Fruit fly (Drosophila melanogaster) whole organism, embryonic: ENCODE results near the gene mop.

ENCODE experiments used
- ATbp ChIP-seq: fragments of 200-800 bp; sonication (Bioruptor generic); optimal IDR thresholded peaks from 2 replicates; lab custom pipeline; 2017; ENCODE audit warnings: missing biosample characterization, mild to moderate bottlenecking, missing genetic modification characterization, missing genetic modification reagents
- Blimp-1 ChIP-seq: fragments of 200-800 bp; sonication (Bioruptor generic); optimal IDR thresholded peaks from 3 replicates; lab custom pipeline; 2018; ENCODE audit warnings: missing biosample characterization, missing genetic modification characterization, mild to moderate bottlenecking, moderate library complexity, missing genetic modification reagents
- CG10267 ChIP-seq: fragments of 200-800 bp; sonication (Bioruptor generic); optimal IDR thresholded peaks from 2 replicates; lab custom pipeline; 2018; ENCODE audit warnings: missing biosample characterization, mild to moderate bottlenecking, missing genetic modification characterization, moderate library complexity
- CG10462 ChIP-seq: fragments of 200-800 bp; sonication (Bioruptor generic); optimal IDR thresholded peaks from 2 replicates; lab custom pipeline; 2016; ENCODE audit warnings: missing biosample characterization, missing genetic modification characterization
- CG10979 ChIP-seq: fragments of 200-800 bp; sonication (Bioruptor generic); optimal IDR thresholded peaks from 2 replicates; lab custom pipeline; 2018; ENCODE audit warnings: missing biosample characterization, mild to moderate bottlenecking, missing genetic modification characterization, moderate library complexity
- CG11093 ChIP-seq: fragments of 200-800 bp; sonication (Bioruptor generic); IDR thresholded peaks from 3 replicates; pipeline ENCODE4 v1.3.6; 2022; ENCODE audit warnings: missing biosample characterization, missing genetic modification characterization
- CG11696 ChIP-seq: fragments of 200-800 bp; sonication (Bioruptor generic); IDR thresholded peaks from 2 replicates; pipeline ENCODE4 v1.3.6; 2022; ENCODE audit warnings: missing biosample characterization, missing genetic modification characterization
- CG14667 ChIP-seq: fragments of 200-800 bp; sonication (Bioruptor generic); IDR thresholded peaks from 2 replicates; pipeline ENCODE4 v1.3.6; 2022; ENCODE audit warnings: missing biosample characterization, missing genetic modification characterization
- CG15696 ChIP-seq: fragments of 200-800 bp; sonication (Bioruptor generic); optimal IDR thresholded peaks from 2 replicates; lab custom pipeline; 2019; ENCODE audit warnings: missing biosample characterization, mild to moderate bottlenecking, missing genetic modification characterization, moderate library complexity
- CG17359 ChIP-seq: fragments of 200-800 bp; sonication (Bioruptor generic); optimal IDR thresholded peaks from 3 replicates; lab custom pipeline; 2018; ENCODE audit warnings: missing biosample characterization, mild to moderate bottlenecking, missing genetic modification characterization, moderate library complexity
- CG17568 ChIP-seq: fragments of 200-800 bp; sonication (Bioruptor generic); optimal IDR thresholded peaks from 2 replicates; lab custom pipeline; 2018; ENCODE audit warnings: missing biosample characterization, mild to moderate bottlenecking, missing genetic modification characterization, moderate library complexity
- CG17829 ChIP-seq: fragments of 200-800 bp; optimal IDR thresholded peaks from 2 replicates; lab custom pipeline; 2019; ENCODE audit warnings: missing biosample characterization, mild to moderate bottlenecking, missing genetic modification characterization, moderate library complexity
- CG31224 ChIP-seq: fragments of 200-800 bp; sonication (Bioruptor generic); IDR thresholded peaks from 2 replicates; pipeline ENCODE4 v1.3.6; 2022; ENCODE audit warnings: missing biosample characterization, missing genetic modification characterization
- CG3281 ChIP-seq: fragments of 200-800 bp; sonication (Bioruptor generic); optimal IDR thresholded peaks from 3 replicates; lab custom pipeline; 2017; ENCODE audit warnings: missing biosample characterization, mild to moderate bottlenecking, missing genetic modification characterization
- CG33213 ChIP-seq: fragments of 200-800 bp; sonication (Bioruptor generic); optimal IDR thresholded peaks from 3 replicates; lab custom pipeline; 2016; ENCODE audit warnings: missing biosample characterization, missing genetic modification characterization
- CG3726 ChIP-seq: fragments of 200-800 bp; sonication (Bioruptor generic); IDR thresholded peaks from 3 replicates; pipeline ENCODE4, ENCODE4 v1.3.6; 2022; ENCODE audit warnings: missing biosample characterization, missing genetic modification characterization
- CG4617 ChIP-seq: fragments of 200-800 bp; sonication (Bioruptor generic); optimal IDR thresholded peaks from 3 replicates; lab custom pipeline; 2016; ENCODE audit warnings: missing biosample characterization, missing genetic modification characterization, borderline replicate concordance
- CG4854 ChIP-seq: fragments of 200-800 bp; sonication (Bioruptor generic); optimal IDR thresholded peaks from 2 replicates; lab custom pipeline; 2016; ENCODE audit warnings: missing biosample characterization, missing genetic modification characterization, inconsistent platforms
- CG8281 ChIP-seq: fragments of 200-800 bp; sonication (Bioruptor generic); optimal IDR thresholded peaks from 2 replicates; lab custom pipeline; 2018; ENCODE audit warnings: missing biosample characterization, mild to moderate bottlenecking, missing genetic modification characterization, moderate library complexity
- CG8290 ChIP-seq, 3 experiments: fragments of 200-800 bp; sonication (Bioruptor generic); optimal IDR thresholded peaks; 2 replicates each; lab custom pipeline; 2016 to 2019; ENCODE audit warnings: missing biosample characterization in 3 of 3, missing genetic modification characterization in 3 of 3, mild to moderate bottlenecking in 2 of 3, moderate library complexity in 1 of 3
- CG9609 ChIP-seq: fragments of 200-800 bp; sonication (Bioruptor generic); optimal IDR thresholded peaks from 3 replicates; lab custom pipeline; 2016; ENCODE audit warnings: missing biosample characterization, missing genetic modification characterization
- Chrac-16 ChIP-seq: fragments of 200-800 bp; sonication (Bioruptor generic); optimal IDR thresholded peaks from 3 replicates; lab custom pipeline; 2016; ENCODE audit warnings: missing biosample characterization, missing genetic modification characterization
- Doc2 ChIP-seq: fragments of 200-800 bp; sonication (Bioruptor generic); IDR thresholded peaks from 2 replicates; pipeline ENCODE4 v1.3.6; 2022; ENCODE audit warnings: missing biosample characterization, missing genetic modification characterization
- E2f2 ChIP-seq: fragments of 200-800 bp; sonication (Bioruptor generic); IDR thresholded peaks from 2 replicates; pipeline ENCODE4 v1.3.6; 2022; ENCODE audit warnings: missing biosample characterization, missing genetic modification characterization
- Elba2 ChIP-seq: fragments of 200-800 bp; sonication (Bioruptor generic); optimal IDR thresholded peaks from 3 replicates; lab custom pipeline; 2016; ENCODE audit warnings: missing biosample characterization, missing genetic modification characterization
- Fer2 ChIP-seq: fragments of 200-800 bp; sonication (Bioruptor generic); optimal IDR thresholded peaks from 2 replicates; lab custom pipeline; 2018; ENCODE audit warnings: missing biosample characterization, mild to moderate bottlenecking, missing genetic modification characterization, moderate library complexity
- Gsc ChIP-seq: fragments of 200-800 bp; sonication (Bioruptor generic); IDR thresholded peaks from 2 replicates; pipeline ENCODE4 v1.3.6; 2022; ENCODE audit warnings: missing biosample characterization, missing genetic modification characterization
- Hand ChIP-seq: fragments of 200-800 bp; sonication (Bioruptor generic); optimal IDR thresholded peaks from 2 replicates; lab custom pipeline; 2017; ENCODE audit warnings: mild to moderate bottlenecking, missing biosample characterization, missing genetic modification reagents, missing genetic modification characterization
- Hmx ChIP-seq: fragments of 200-800 bp; sonication (Bioruptor generic); optimal IDR thresholded peaks from 2 replicates; lab custom pipeline; 2016; ENCODE audit warnings: missing biosample characterization, missing genetic modification characterization
- Hr3 ChIP-seq: fragments of 200-800 bp; sonication (Bioruptor generic); optimal IDR thresholded peaks from 3 replicates; lab custom pipeline; 2016; ENCODE audit warnings: missing biosample characterization, missing genetic modification characterization
- Hr39 ChIP-seq: fragments of >200 bp; optimal IDR thresholded peaks from 2 replicates; lab custom pipeline; 2017
- NK7.1 ChIP-seq: fragments of 200-800 bp; sonication (Bioruptor generic); optimal IDR thresholded peaks from 3 replicates; lab custom pipeline; 2016; ENCODE audit warnings: missing biosample characterization, missing genetic modification characterization
- Nf-YA ChIP-seq: fragments of 200-800 bp; sonication (Bioruptor generic); IDR thresholded peaks from 2 replicates; pipeline ENCODE4 v1.3.6; 2022; ENCODE audit warnings: missing biosample characterization, missing genetic modification characterization
- NfI ChIP-seq: fragments of 200-800 bp; sonication (Bioruptor generic); optimal IDR thresholded peaks from 3 replicates; lab custom pipeline; 2018; ENCODE audit warnings: missing biosample characterization, mild to moderate bottlenecking, missing genetic modification characterization, moderate library complexity
- bsh ChIP-seq, 2 experiments: fragments of 200-800 bp; sonication (Bioruptor generic); optimal IDR thresholded peaks; 2 replicates each; lab custom pipeline; 2017 to 2018; ENCODE audit warnings: mild to moderate bottlenecking in 2 of 2, missing biosample characterization in 2 of 2, missing genetic modification characterization in 2 of 2, moderate library complexity in 1 of 2
- crol ChIP-seq: fragments of 200-800 bp; sonication (Bioruptor generic); IDR thresholded peaks from 2 replicates; pipeline ENCODE4 v1.3.6; 2022; ENCODE audit warnings: missing biosample characterization, missing genetic modification characterization
- dimm ChIP-seq: fragments of 200-800 bp; sonication (Bioruptor generic); IDR thresholded peaks from 2 replicates; pipeline ENCODE4 v1.3.6; 2022; ENCODE audit warnings: missing biosample characterization, missing genetic modification characterization
- dmrt99B ChIP-seq: fragments of 200-800 bp; sonication (Bioruptor generic); optimal IDR thresholded peaks from 2 replicates; lab custom pipeline; 2018; ENCODE audit warnings: missing biosample characterization, mild to moderate bottlenecking, missing genetic modification characterization, moderate library complexity
- gcm ChIP-seq: fragments of 200-800 bp; sonication (Bioruptor generic); optimal IDR thresholded peaks from 2 replicates; lab custom pipeline; 2019; ENCODE audit warnings: missing biosample characterization, mild to moderate bottlenecking, missing genetic modification characterization, moderate library complexity
- lab ChIP-seq: fragments of 200-800 bp; sonication (Bioruptor generic); optimal IDR thresholded peaks from 3 replicates; lab custom pipeline; 2017; ENCODE audit warnings: missing biosample characterization, missing genetic modification characterization, mild to moderate bottlenecking, moderate library complexity, missing genetic modification reagents
- luna ChIP-seq: fragments of 200-800 bp; sonication (Bioruptor generic); optimal IDR thresholded peaks from 2 replicates; lab custom pipeline; 2016; ENCODE audit warnings: missing biosample characterization, missing genetic modification characterization
- mirr ChIP-seq: fragments of 200-800 bp; sonication (Bioruptor generic); optimal IDR thresholded peaks from 3 replicates; lab custom pipeline; 2018; ENCODE audit warnings: missing biosample characterization, mild to moderate bottlenecking, missing genetic modification characterization
- nom ChIP-seq: fragments of 200-800 bp; sonication (Bioruptor generic); optimal IDR thresholded peaks from 2 replicates; lab custom pipeline; 2017; ENCODE audit warnings: missing biosample characterization, missing genetic modification characterization, mild to moderate bottlenecking, moderate library complexity, missing genetic modification reagents
- pros ChIP-seq: fragments of 200-800 bp; sonication (Bioruptor generic); optimal IDR thresholded peaks from 3 replicates; lab custom pipeline; 2019; ENCODE audit warnings: missing biosample characterization, mild to moderate bottlenecking, missing genetic modification characterization, moderate library complexity
- salm ChIP-seq: fragments of 200-800 bp; sonication (Bioruptor generic); optimal IDR thresholded peaks from 2 replicates; lab custom pipeline; 2018; ENCODE audit warnings: missing biosample characterization, mild to moderate bottlenecking, missing genetic modification characterization
- stwl ChIP-seq: fragments of 200-800 bp; sonication (Bioruptor generic); optimal IDR thresholded peaks from 3 replicates; lab custom pipeline; 2018; ENCODE audit warnings: missing biosample characterization, mild to moderate bottlenecking, missing genetic modification characterization, moderate library complexity
- tgo ChIP-seq: fragments of 200-800 bp; sonication (Bioruptor generic); IDR thresholded peaks from 3 replicates; pipeline ENCODE4 v1.3.6; 2022; ENCODE audit warnings: missing biosample characterization, missing genetic modification characterization
- vvl ChIP-seq: fragments of 200-800 bp; sonication (Bioruptor generic); IDR thresholded peaks from 2 replicates; pipeline ENCODE4 v1.3.6; 2022; ENCODE audit warnings: missing biosample characterization, missing genetic modification characterization

Gene mop

DNA sequence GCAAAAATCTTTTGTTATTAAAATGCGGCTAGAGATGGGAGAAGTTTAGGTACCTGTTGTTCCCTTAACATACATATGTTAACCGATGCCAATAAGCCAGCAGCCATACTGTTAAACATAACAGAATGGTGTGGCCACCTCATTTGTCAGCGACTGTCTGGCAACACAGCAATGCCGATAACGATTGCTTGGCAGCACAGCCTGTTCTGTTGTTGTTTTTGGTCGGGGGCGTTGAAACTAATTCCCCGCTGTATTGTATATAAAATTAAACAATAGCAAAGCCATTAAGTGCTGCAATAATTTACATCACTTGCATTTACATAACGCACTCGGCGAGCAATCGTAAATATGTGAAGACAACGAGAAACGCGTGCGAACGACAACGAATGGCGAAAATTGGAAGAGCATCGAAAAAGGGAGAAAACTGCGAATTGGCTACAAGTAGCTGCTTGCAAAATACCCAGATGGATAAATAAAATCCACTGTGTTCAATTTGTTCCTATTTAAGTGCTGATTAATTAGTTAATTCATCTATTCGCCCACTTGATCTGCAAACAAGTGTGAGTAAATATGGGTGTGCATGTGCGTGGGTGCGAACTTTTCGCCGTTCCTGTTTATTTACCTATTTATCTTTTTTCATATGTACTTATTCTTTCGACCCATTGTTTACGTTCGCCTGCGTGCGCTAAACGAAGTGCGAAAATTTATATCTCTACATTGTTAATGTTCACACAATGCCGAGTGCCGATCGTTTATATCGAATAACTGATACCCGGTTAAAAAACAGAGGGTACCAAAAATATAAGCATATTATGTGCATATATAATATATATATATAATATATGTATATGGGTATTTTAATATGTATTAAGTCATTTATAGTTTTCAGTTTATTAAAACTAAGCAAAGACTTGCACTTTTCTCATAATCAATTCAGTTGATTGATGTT lies 13.8 kb downstream of the mop start, which contains the start of the genes Tsen34 and Mgat4a (continued):
- TF ChIP-seq Blimp-1 (GFP tag; lab: Kevin White, UChicago) (no peak), CG3281 (GFP tag; lab: Kevin White, UChicago) (peak; percentile 78), CG17568 (GFP tag; lab: Kevin White, UChicago) (no peak), vvl (GFP tag; lab: Robert Waterston, UW) (no peak; the same call in 1 of the 2 replicates), Hr3 (no peak), lab (GFP tag; lab: Kevin White, UChicago) (no peak), CG9609 (GFP tag; lab: Kevin White, UChicago) (peak; percentile 23), Hand (GFP tag; lab: Kevin White, UChicago) (no peak), CG10979 (tag; lab: Kevin White, UChicago) (no peak), dmrt99B (tag; lab: Kevin White, UChicago) (no peak), Hr39 (lab: Kevin White, UChicago) (no peak), NfI (GFP tag; lab: Kevin White, UChicago) (no peak), CG8290 (GFP tag; optimal IDR thresholded peaks at IDR 0.05; lab: Kevin White, UChicago) (no peak), CG8290 (tag; optimal IDR thresholded peaks at IDR 0.05; lab: Kevin White, UChicago) (peak in 1 of 2 experiments; percentile 59), CG4617 (peak; percentile 82), CG11093 (GFP tag; lab: Robert Waterston, UW) (no peak), E2f2 (GFP tag; lab: Robert Waterston, UW) (peak; percentile 37; the same call in 1 of the 2 replicates), luna (GFP tag; lab: Kevin White, UChicago) (peak; percentile 49), CG4854 (GFP tag; lab: Kevin White, UChicago) (peak; percentile 52), Nf-YA (GFP tag; lab: Robert Waterston, UW) (0 out of 2 replicates have a peak, but pooled peaks have one; percentile 38), CG33213 (GFP tag; lab: Kevin White, UChicago) (no peak), nom (no peak), CG17829 (tag; lab: Kevin White, UChicago) (peak; percentile 31), CG10462 (GFP tag; lab: Kevin White, UChicago) (no peak), Doc2 (GFP tag; lab: Robert Waterston, UW) (no peak), CG8281 (tag; lab: Kevin White, UChicago) (no peak), ATbp (no peak), Gsc (GFP tag; lab: Robert Waterston, UW) (no peak), crol (GFP tag; lab: Robert Waterston, UW) (no peak), mirr (GFP tag; lab: Kevin White, UChicago) (peak; percentile 67), CG17359 (tag; lab: Kevin White, UChicago) (no peak), Chrac-16 (GFP tag; lab: Kevin White, UChicago) (no peak), CG11696 (GFP tag; lab: Robert Waterston, UW) (0 out of 2 replicates have a peak, but pooled peaks have one; percentile 13), NK7.1 (GFP tag; lab: Kevin White, UChicago) (peak; percentile 44), CG14667 (GFP tag; lab: Robert Waterston, UW) (no peak), tgo (GFP tag; lab: Robert Waterston, UW) (0 out of 3 replicates have a peak, but pooled peaks have one; percentile 22), gcm (GFP tag; lab: Kevin White, UChicago) (no peak), Hmx (GFP tag; lab: Kevin White, UChicago) (no peak), CG3726 (no peak), stwl (tag; lab: Kevin White, UChicago) (peak; percentile 72), bsh (GFP tag; optimal IDR thresholded peaks at IDR 0.05; lab: Kevin White, UChicago) (no peak), salm (tag; lab: Kevin White, UChicago) (no peak), Fer2 (tag; lab: Kevin White, UChicago) (peak; percentile 68), Elba2 (peak; percentile 93), CG15696 (tag; lab: Kevin White, UChicago) (peak; percentile 30), pros (GFP tag; lab: Kevin White, UChicago) (no peak), CG31224 (GFP tag; lab: Robert Waterston, UW) (peak; percentile 51), dimm (GFP tag; lab: Robert Waterston, UW) (no peak), CG10267 (peak; percentile 42)
